Fruit fly (Drosophila melanogaster) whole organism, prepupa: Measurements from ENCODE around the gene Inx7.

Source experiments
- Blimp-1 ChIP-seq: fragments of 200-800 bp; sonication (Bioruptor generic); optimal IDR thresholded peaks from 3 replicates; lab custom pipeline; 2017; ENCODE audit warnings: missing biosample characterization, missing genetic modification characterization, mild to moderate bottlenecking, moderate library complexity, missing genetic modification reagents
- CG10631 ChIP-seq: fragments of 200-800 bp; sonication (Bioruptor generic); optimal IDR thresholded peaks from 2 replicates; lab custom pipeline; 2016; ENCODE audit warnings: missing biosample characterization, missing genetic modification characterization
- CG15336 ChIP-seq: fragments of 200-800 bp; sonication (Bioruptor generic); IDR thresholded peaks from 2 replicates; pipeline ENCODE4 v1.3.6; 2022; ENCODE audit warnings: missing biosample characterization, missing genetic modification characterization
- CG1621 ChIP-seq: fragments of 200-800 bp; sonication (Bioruptor generic); optimal IDR thresholded peaks from 3 replicates; lab custom pipeline; 2018; ENCODE audit warnings: missing biosample characterization, mild to moderate bottlenecking, missing genetic modification characterization
- CG3919 ChIP-seq: fragments of 200-800 bp; sonication (Bioruptor generic); optimal IDR thresholded peaks from 3 replicates; lab custom pipeline; 2016; ENCODE audit warnings: missing biosample characterization, missing genetic modification characterization
- CG6163 ChIP-seq: fragments of 200-800 bp; sonication (Bioruptor generic); IDR thresholded peaks from 3 replicates; pipeline ENCODE4 v1.3.6; 2022; ENCODE audit warnings: missing biosample characterization, missing genetic modification characterization
- CG6276 ChIP-seq: fragments of 200-800 bp; sonication (Bioruptor generic); optimal IDR thresholded peaks from 2 replicates; lab custom pipeline; 2017; ENCODE audit warnings: missing biosample characterization, mild to moderate bottlenecking, missing genetic modification characterization
- CG6792 ChIP-seq: fragments of 200-800 bp; sonication (Bioruptor generic); optimal IDR thresholded peaks from 3 replicates; lab custom pipeline; 2016; ENCODE audit warnings: missing biosample characterization, missing genetic modification characterization
- CG6854 ChIP-seq: fragments of 200-800 bp; sonication (Bioruptor generic); optimal IDR thresholded peaks from 2 replicates; lab custom pipeline; 2017; ENCODE audit warnings: missing biosample characterization, mild to moderate bottlenecking, missing genetic modification characterization
- CG8119 ChIP-seq: fragments of 200-800 bp; sonication (Bioruptor generic); IDR thresholded peaks from 3 replicates; pipeline ENCODE4 v1.3.6; 2022; ENCODE audit warnings: missing biosample characterization, missing genetic modification characterization
- CG8632 ChIP-seq: fragments of 200-800 bp; sonication (Bioruptor generic); optimal IDR thresholded peaks from 3 replicates; lab custom pipeline; 2016; ENCODE audit warnings: missing biosample characterization, missing genetic modification characterization
- CG9139 ChIP-seq: fragments of 200-800 bp; sonication (Bioruptor generic); optimal IDR thresholded peaks from 3 replicates; lab custom pipeline; 2017; ENCODE audit warnings: missing biosample characterization, mild to moderate bottlenecking, missing genetic modification characterization
- Eip75B ChIP-seq: fragments of 200-800 bp; sonication (Bioruptor generic); optimal IDR thresholded peaks from 3 replicates; lab custom pipeline; 2016; ENCODE audit warnings: missing biosample characterization, missing genetic modification characterization
- Eip78C ChIP-seq: fragments of 200-800 bp; sonication (Bioruptor generic); peaks from one replicate; lab custom pipeline; 2016; ENCODE audit warnings: missing biosample characterization, missing genetic modification characterization
- Eip93F ChIP-seq: fragments of 200-800 bp; sonication (Bioruptor generic); optimal IDR thresholded peaks from 2 replicates; lab custom pipeline; 2016; ENCODE audit warnings: missing biosample characterization, mild to moderate bottlenecking, missing genetic modification characterization
- Gug ChIP-seq: fragments of 200-800 bp; sonication (Bioruptor generic); IDR thresholded peaks from 2 replicates; pipeline ENCODE4 v1.3.6; 2022; ENCODE audit warnings: missing biosample characterization, missing genetic modification characterization
- Hr4 ChIP-seq: fragments of 200-800 bp; sonication (Bioruptor generic); optimal IDR thresholded peaks from 3 replicates; lab custom pipeline; 2016; ENCODE audit warnings: missing biosample characterization, missing genetic modification characterization
- Lpt ChIP-seq: fragments of 200-800 bp; sonication (Bioruptor generic); optimal IDR thresholded peaks from 3 replicates; lab custom pipeline; 2016; ENCODE audit warnings: missing biosample characterization, missing genetic modification characterization
- Smox ChIP-seq: fragments of 200-800 bp; sonication (Bioruptor generic); optimal IDR thresholded peaks from 3 replicates; lab custom pipeline; 2016; ENCODE audit warnings: missing biosample characterization, missing genetic modification characterization
- Sox102F ChIP-seq: fragments of 200-800 bp; sonication (Bioruptor generic); optimal IDR thresholded peaks from 2 replicates; lab custom pipeline; 2016; ENCODE audit warnings: missing biosample characterization, mild to moderate bottlenecking, missing genetic modification characterization
- Sox14 ChIP-seq: fragments of 200-800 bp; sonication (Bioruptor generic); optimal IDR thresholded peaks from 3 replicates; lab custom pipeline; 2016; ENCODE audit warnings: missing biosample characterization, missing genetic modification characterization
- cyc ChIP-seq: fragments of 200-800 bp; sonication (Bioruptor generic); optimal IDR thresholded peaks from 3 replicates; lab custom pipeline; 2016; ENCODE audit warnings: missing biosample characterization, missing genetic modification characterization
- dsx ChIP-seq: fragments of 200-800 bp; optimal IDR thresholded peaks from 3 replicates; lab custom pipeline; 2019; ENCODE audit warnings: missing biosample characterization, mild to moderate bottlenecking, missing genetic modification characterization, moderate library complexity; ENCODE audit not compliant: poor library complexity, severe bottlenecking
- eg ChIP-seq: fragments of 200-800 bp; sonication (Bioruptor generic); IDR thresholded peaks from 3 replicates; pipeline ENCODE4 v1.3.6; 2022; ENCODE audit warnings: missing biosample characterization, missing genetic modification characterization
- esn ChIP-seq: fragments of 200-800 bp; sonication (Bioruptor generic); optimal IDR thresholded peaks from 2 replicates; lab custom pipeline; 2016; ENCODE audit warnings: missing biosample characterization, mild to moderate bottlenecking, missing genetic modification characterization, moderate library complexity
- fd59A ChIP-seq: fragments of 200-800 bp; sonication (Bioruptor generic); optimal IDR thresholded peaks from 2 replicates; lab custom pipeline; 2017; ENCODE audit warnings: missing biosample characterization, mild to moderate bottlenecking, missing genetic modification characterization, missing genetic modification reagents
- fd85E ChIP-seq: fragments of 200-800 bp; sonication (Bioruptor generic); optimal IDR thresholded peaks from 3 replicates; lab custom pipeline; 2016; ENCODE audit warnings: missing biosample characterization, missing genetic modification characterization
- fkh ChIP-seq: fragments of 200-800 bp; sonication (Bioruptor generic); optimal IDR thresholded peaks from 3 replicates; lab custom pipeline; 2017; ENCODE audit warnings: missing biosample characterization, mild to moderate bottlenecking, missing genetic modification characterization, moderate library complexity
- net ChIP-seq: fragments of 200-800 bp; sonication (Bioruptor generic); optimal IDR thresholded peaks from 3 replicates; lab custom pipeline; 2016; ENCODE audit warnings: missing biosample characterization, missing genetic modification characterization
- pdm3 ChIP-seq: fragments of 200-800 bp; sonication (Bioruptor generic); optimal IDR thresholded peaks from 3 replicates; lab custom pipeline; 2016; ENCODE audit warnings: missing biosample characterization, missing genetic modification characterization
- salr ChIP-seq, 2 experiments: fragments of 200-800 bp; sonication (Bioruptor generic); optimal IDR thresholded peaks; 3 replicates each; lab custom pipeline; 2016 to 2018; ENCODE audit warnings: missing biosample characterization in 2 of 2, missing genetic modification characterization in 2 of 2, mild to moderate bottlenecking in 1 of 2
- spab ChIP-seq: fragments of 200-800 bp; sonication (Bioruptor generic); optimal IDR thresholded peaks from 2 replicates; lab custom pipeline; 2017; ENCODE audit warnings: missing biosample characterization, mild to moderate bottlenecking, missing genetic modification characterization, missing genetic modification reagents
- ss ChIP-seq, 2 experiments: fragments of 200-800 bp; sonication (Bioruptor generic); optimal IDR thresholded peaks; 2 replicates in 1 of 2; 3 replicates in 1 of 2; lab custom pipeline; 2017 to 2018; ENCODE audit warnings: mild to moderate bottlenecking in 2 of 2, missing biosample characterization in 2 of 2, missing genetic modification characterization in 2 of 2, moderate library complexity in 1 of 2
- svp ChIP-seq: fragments of 200-800 bp; sonication (Bioruptor generic); peaks from one replicate; lab custom pipeline; 2016; ENCODE audit warnings: missing biosample characterization, missing genetic modification characterization
- topi ChIP-seq: fragments of 200-800 bp; sonication (Bioruptor generic); optimal IDR thresholded peaks from 3 replicates; lab custom pipeline; 2016; ENCODE audit warnings: missing biosample characterization, missing genetic modification characterization
- vri ChIP-seq: fragments of 200-800 bp; sonication (Bioruptor generic); optimal IDR thresholded peaks from 3 replicates; lab custom pipeline; 2016; ENCODE audit warnings: missing biosample characterization, mild to moderate bottlenecking, missing genetic modification characterization

The Inx7 gene

DNA sequence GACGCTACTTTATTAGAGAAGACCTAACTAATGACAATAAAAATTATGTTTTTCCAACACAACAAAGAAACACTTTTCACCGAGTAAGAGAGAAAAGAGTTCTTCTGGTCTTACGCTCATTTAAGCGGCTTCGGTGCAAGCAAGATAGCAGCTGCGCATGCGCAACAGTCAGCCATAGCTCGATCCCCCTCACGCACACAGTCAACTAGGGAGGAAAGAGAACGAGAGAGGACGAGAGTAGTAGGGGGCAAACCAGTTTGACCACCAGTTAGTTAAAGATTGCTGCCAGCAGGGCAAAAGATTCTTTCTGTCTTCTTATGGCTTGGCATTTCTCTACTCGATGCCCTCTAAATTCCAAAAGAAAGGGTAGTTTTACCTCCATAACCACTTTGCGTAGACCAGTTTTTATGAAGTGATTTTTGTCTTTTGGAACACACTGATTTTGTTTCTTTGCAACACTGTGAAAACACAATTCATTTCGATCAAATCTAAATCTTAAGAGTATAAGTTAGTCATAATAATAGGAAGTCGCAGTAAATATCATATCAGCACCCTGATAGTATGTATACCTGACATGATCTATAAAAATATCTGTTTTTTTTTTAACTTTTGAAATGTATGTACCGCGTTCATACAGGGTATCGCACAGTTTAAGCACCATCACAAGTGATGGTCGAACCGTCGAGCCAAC is 7.2 kb upstream of the Inx7 start (continued):
- peak; percentile 60 for TF ChIP-seq CG10631 (GFP tag; lab: Kevin White, UChicago)
- TF ChIP-seq cyc (GFP tag; lab: Kevin White, UChicago) = peak; percentile 38
- TF ChIP-seq Blimp-1 (GFP tag; lab: Kevin White, UChicago) = no peak
- peak; percentile 28 for TF ChIP-seq dsx (GFP tag; lab: Kevin White, UChicago)
- TF ChIP-seq pdm3 (GFP tag; lab: Kevin White, UChicago) = peak; percentile 52
- TF ChIP-seq ss (GFP tag; optimal IDR thresholded peaks at IDR 0.05; lab: Kevin White, UChicago) = peak in 1 of 2 experiments; percentile 54
- peak; percentile 42 for TF ChIP-seq Smox (GFP tag; lab: Kevin White, UChicago)
- TF ChIP-seq fd59A = peak; percentile 34
- TF ChIP-seq Eip93F (GFP tag; lab: Kevin White, UChicago) = no peak
- peak; percentile 53 for TF ChIP-seq Eip75B (GFP tag; lab: Kevin White, UChicago)
- TF ChIP-seq Hr4 (GFP tag; lab: Kevin White, UChicago) = peak; percentile 49
- peak; percentile 16 for TF ChIP-seq net (GFP tag; lab: Kevin White, UChicago)
- TF ChIP-seq CG6792 (GFP tag; lab: Kevin White, UChicago) = peak; percentile 28
- TF ChIP-seq salr (GFP tag; optimal IDR thresholded peaks at IDR 0.05; lab: Kevin White, UChicago) = peak in 1 of 2 experiments; percentile 59
- peak; percentile 19 for TF ChIP-seq spab (GFP tag; lab: Kevin White, UChicago)

- TF ChIP-seq topi (GFP tag; lab: Kevin White, UChicago) = no peak
- TF ChIP-seq CG6276 (GFP tag; lab: Kevin White, UChicago) = peak; percentile 5
- TF ChIP-seq CG6163 (GFP tag; lab: Robert Waterston, UW) = peak; percentile 74; the same call in 2 of the 3 replicates
- peak; percentile 62; the same call in 1 of the 3 replicates for TF ChIP-seq eg
- TF ChIP-seq svp (GFP tag; lab: Kevin White, UChicago) = peak; percentile 59
- peak; percentile 48; the same call in 1 of the 2 replicates for TF ChIP-seq CG15336
- TF ChIP-seq CG8632 (GFP tag; lab: Kevin White, UChicago) = no peak
- TF ChIP-seq fkh (GFP tag; lab: Kevin White, UChicago) = peak; percentile 71
- TF ChIP-seq CG9139 (GFP tag; lab: Kevin White, UChicago) = peak; percentile 42
- peak; percentile 32 for TF ChIP-seq Eip78C
- TF ChIP-seq CG8119 = peak; percentile 71
- TF ChIP-seq salr (GFP tag; optimal IDR thresholded peaks at IDR 0.05; lab: Kevin White, UChicago) = no peak
- TF ChIP-seq Sox102F = peak; percentile 22
- peak; percentile 79 for TF ChIP-seq CG6854 (GFP tag; lab: Kevin White, UChicago)
- peak; percentile 22 for TF ChIP-seq Sox14 (GFP tag; lab: Kevin White, UChicago)
- peak; percentile 24 for TF ChIP-seq Lpt (GFP tag; lab: Kevin White, UChicago)
- no peak for TF ChIP-seq cyc (GFP tag; lab: Kevin White, UChicago)
- TF ChIP-seq esn = no peak
- peak; percentile 65 for TF ChIP-seq vri (GFP tag; lab: Kevin White, UChicago)
- peak; percentile 25 to 29 for TF ChIP-seq ss (GFP tag; optimal IDR thresholded peaks at IDR 0.05; lab: Kevin White, UChicago)
- TF ChIP-seq CG1621 (tag; lab: Kevin White, UChicago) = peak; percentile 17
- TF ChIP-seq dsx (GFP tag; lab: Kevin White, UChicago) = peak; percentile 39
- 0 out of 2 replicates have a peak, but pooled peaks have one; percentile 8 for TF ChIP-seq Gug (GFP tag; lab: Robert Waterston, UW)
- TF ChIP-seq fd85E (GFP tag; lab: Kevin White, UChicago) = peak; percentile 15
- TF ChIP-seq CG3919 = peak; percentile 13
These were observed 5.1 kb upstream of the Inx7 start, which contains the start of gene Inx2 for dm6 chrX:6998492-6998852. Inx2 (plus strand) TSS chrX:6998672.
